Worm (Caenorhabditis elegans) whole organism, late embryonic: Measurements from ENCODE around the gene F55F10.3.
"Not testable (repeated sequence)": the region's sequence is repeated elsewhere in the genome, so short reads cannot be mapped to it uniquely, and the experiment has no call there.

Source experiments
- C08G9.2 ChIP-seq: sonication (generic microtip); optimal IDR thresholded peaks from 2 replicates; lab custom pipeline; 2016; ENCODE audit warnings: mild to moderate bottlenecking, missing genetic modification characterization, moderate library complexity, missing compliant biosample characterization
- F13H6.1 ChIP-seq: sonication (generic microtip); optimal IDR thresholded peaks from 2 replicates; lab custom pipeline; 2016; ENCODE audit warnings: missing genetic modification characterization, missing compliant biosample characterization
- K02D7.2 ChIP-seq: sonication (generic microtip); optimal IDR thresholded peaks from 2 replicates; lab custom pipeline; 2017; ENCODE audit warnings: mild to moderate bottlenecking, missing genetic modification characterization, missing compliant biosample characterization
- K09A11.1 ChIP-seq: sonication (generic microtip); optimal IDR thresholded peaks from 2 replicates; lab custom pipeline; 2017; ENCODE audit warnings: antibody characterized with exemption, mild to moderate bottlenecking, missing genetic modification characterization, missing compliant biosample characterization; ENCODE audit not compliant: insufficient read depth
- T23F11.4 ChIP-seq: fragments of 200-800 bp; sonication (Bioruptor generic); optimal IDR thresholded peaks from 2 replicates; lab custom pipeline; 2018; ENCODE audit warnings: mild to moderate bottlenecking, missing genetic modification characterization, missing compliant biosample characterization
- Y22D7AL.16 ChIP-seq: sonication (generic microtip); optimal IDR thresholded peaks from 2 replicates; lab custom pipeline; 2016; ENCODE audit warnings: missing genetic modification characterization, missing compliant biosample characterization
- ceh-19 ChIP-seq: fragments of 200-800 bp; sonication (Bioruptor generic); optimal IDR thresholded peaks from 2 replicates; lab custom pipeline; 2018; ENCODE audit warnings: mild to moderate bottlenecking, missing genetic modification characterization, missing compliant biosample characterization
- ceh-2 ChIP-seq: sonication (generic microtip); optimal IDR thresholded peaks from 2 replicates; lab custom pipeline; 2016; ENCODE audit warnings: missing genotype, missing genetic modification characterization, missing compliant biosample characterization
- ceh-22 ChIP-seq: sonication (generic microtip); optimal IDR thresholded peaks from 2 replicates; lab custom pipeline; 2017; ENCODE audit warnings: missing biosample characterization, missing genetic modification characterization
- ceh-31 ChIP-seq: sonication (generic microtip); optimal IDR thresholded peaks from 2 replicates; lab custom pipeline; 2016; ENCODE audit warnings: missing genetic modification characterization, missing compliant biosample characterization
- ceh-34 ChIP-seq: sonication (generic microtip); optimal IDR thresholded peaks from 2 replicates; lab custom pipeline; 2016; ENCODE audit warnings: mild to moderate bottlenecking, missing genetic modification characterization, missing compliant biosample characterization
- ceh-45 ChIP-seq: fragments of 200-800 bp; sonication (Bioruptor generic); IDR thresholded peaks from 2 replicates; pipeline ENCODE4 v1.3.6; 2022; ENCODE audit warnings: missing genetic modification reagents, missing genetic modification characterization, missing compliant biosample characterization
- ceh-6 ChIP-seq: fragments of 200-800 bp; sonication (Bioruptor generic); optimal IDR thresholded peaks from 2 replicates; lab custom pipeline; 2018; ENCODE audit warnings: mild to moderate bottlenecking, missing genetic modification characterization, missing compliant biosample characterization
- che-1 ChIP-seq: sonication (generic microtip); optimal IDR thresholded peaks from 2 replicates; lab custom pipeline; 2016; ENCODE audit warnings: mild to moderate bottlenecking, missing genetic modification characterization, missing compliant biosample characterization
- dve-1 ChIP-seq: sonication (generic microtip); optimal IDR thresholded peaks from 2 replicates; lab custom pipeline; 2017; ENCODE audit warnings: antibody characterized with exemption, mild to moderate bottlenecking, missing genetic modification characterization, missing compliant biosample characterization
- elt-2 ChIP-seq: sonication (generic microtip); optimal IDR thresholded peaks from 2 replicates; lab custom pipeline; 2016; ENCODE audit warnings: missing genetic modification reagents, missing genetic modification characterization, missing compliant biosample characterization
- elt-4 ChIP-seq: sonication (generic microtip); optimal IDR thresholded peaks from 2 replicates; lab custom pipeline; 2016; ENCODE audit warnings: missing genetic modification characterization, missing compliant biosample characterization
- ets-4 ChIP-seq: sonication (generic microtip); optimal IDR thresholded peaks from 2 replicates; lab custom pipeline; 2016; ENCODE audit warnings: missing genetic modification characterization, missing compliant biosample characterization
- fkh-10 ChIP-seq: fragments of 150-350 bp; optimal IDR thresholded peaks from 2 replicates; lab custom pipeline; 2014; ENCODE audit warnings: missing biosample characterization, missing genetic modification reagents, missing genetic modification characterization
- gmeb-2 ChIP-seq: sonication (generic microtip); optimal IDR thresholded peaks from 2 replicates; lab custom pipeline; 2016; ENCODE audit warnings: missing genetic modification characterization, inconsistent platforms, missing compliant biosample characterization
- hlh-30 ChIP-seq: sonication (generic microtip); optimal IDR thresholded peaks from 2 replicates; lab custom pipeline; 2017; ENCODE audit warnings: antibody characterized with exemption, missing genetic modification characterization, missing compliant biosample characterization; ENCODE audit not compliant: insufficient read depth
- lim-6 ChIP-seq: sonication (generic microtip); optimal IDR thresholded peaks from 2 replicates; lab custom pipeline; 2016; ENCODE audit warnings: missing genetic modification characterization, missing compliant biosample characterization
- nfya-1 ChIP-seq: sonication (generic microtip); optimal IDR thresholded peaks from 2 replicates; lab custom pipeline; 2017; ENCODE audit warnings: missing genetic modification characterization, mild to moderate bottlenecking, missing compliant biosample characterization, antibody characterized with exemption, moderate library complexity
- nhr-11 ChIP-seq: fragments of 150-350 bp; optimal IDR thresholded peaks from 2 replicates; lab custom pipeline; 2014; ENCODE audit warnings: missing biosample characterization, missing genetic modification characterization
- odd-2 ChIP-seq: sonication (generic microtip); optimal IDR thresholded peaks from 2 replicates; lab custom pipeline; 2017; ENCODE audit warnings: antibody characterized with exemption, mild to moderate bottlenecking, missing genetic modification characterization, missing compliant biosample characterization
- pax-1 ChIP-seq: fragments of 150-350 bp; optimal IDR thresholded peaks from 2 replicates; lab custom pipeline; 2014; ENCODE audit warnings: missing biosample characterization, missing genetic modification characterization
- pha-4 ChIP-seq: fragments of 150-350 bp; optimal IDR thresholded peaks from 2 replicates; lab custom pipeline; 2018; ENCODE audit warnings: missing biosample characterization, missing genetic modification reagents, missing genetic modification characterization
- pros-1 ChIP-seq: fragments of 150-350 bp; optimal IDR thresholded peaks from 2 replicates; lab custom pipeline; 2014; ENCODE audit warnings: missing biosample characterization, missing genetic modification reagents, missing genetic modification characterization
- sdc-2 ChIP-seq: sonication (generic microtip); optimal IDR thresholded peaks from 2 replicates; lab custom pipeline; 2016; ENCODE audit warnings: missing genotype, missing genetic modification characterization, missing compliant biosample characterization
- sox-4 ChIP-seq: sonication (generic microtip); optimal IDR thresholded peaks from 2 replicates; lab custom pipeline; 2017; ENCODE audit warnings: mild to moderate bottlenecking, missing genetic modification characterization, inconsistent platforms, missing compliant biosample characterization
- syd-9 ChIP-seq: sonication (generic microtip); optimal IDR thresholded peaks from 2 replicates; lab custom pipeline; 2016; ENCODE audit warnings: mild to moderate bottlenecking, missing genetic modification characterization, moderate library complexity, missing compliant biosample characterization
- tbx-2 ChIP-seq: sonication (generic microtip); optimal IDR thresholded peaks from 2 replicates; lab custom pipeline; 2016; ENCODE audit warnings: missing genetic modification characterization, missing compliant biosample characterization
- tbx-7 ChIP-seq: sonication (generic microtip); optimal IDR thresholded peaks from 2 replicates; lab custom pipeline; 2016; ENCODE audit warnings: missing genotype, missing genetic modification characterization, missing compliant biosample characterization
- ttx-3 ChIP-seq: sonication (generic microtip); optimal IDR thresholded peaks from 2 replicates; lab custom pipeline; 2016; ENCODE audit warnings: missing genetic modification reagents, missing genetic modification characterization, missing compliant biosample characterization
- zip-5 ChIP-seq: sonication (generic microtip); optimal IDR thresholded peaks from 2 replicates; lab custom pipeline; 2016; ENCODE audit warnings: missing genetic modification characterization, missing compliant biosample characterization

The F55F10.3 gene

ce11 chrIV:4346512-4346911 lies 13.2 kb upstream of the F55F10.3 start, which contains the start of gene oac-52:
oac-52 (minus strand) TSS chrIV:4346612.
- TF ChIP-seq K02D7.2 (tag; lab: Kevin White, UChicago) (no peak), C08G9.2 (tag; lab: Kevin White, UChicago) (no peak), tbx-2 (tag; lab: Kevin White, UChicago) (no peak), sox-4 (tag; lab: Kevin White, UChicago) (no peak), pha-4 (tag; lab: Kevin White, UChicago) (no peak), pax-1 (tag; lab: Kevin White, UChicago) (no peak), pros-1 (tag; lab: Kevin White, UChicago) (no peak), elt-2 (tag; lab: Kevin White, UChicago) (no peak), dve-1 (tag; lab: Kevin White, UChicago) (no peak)

DNA sequence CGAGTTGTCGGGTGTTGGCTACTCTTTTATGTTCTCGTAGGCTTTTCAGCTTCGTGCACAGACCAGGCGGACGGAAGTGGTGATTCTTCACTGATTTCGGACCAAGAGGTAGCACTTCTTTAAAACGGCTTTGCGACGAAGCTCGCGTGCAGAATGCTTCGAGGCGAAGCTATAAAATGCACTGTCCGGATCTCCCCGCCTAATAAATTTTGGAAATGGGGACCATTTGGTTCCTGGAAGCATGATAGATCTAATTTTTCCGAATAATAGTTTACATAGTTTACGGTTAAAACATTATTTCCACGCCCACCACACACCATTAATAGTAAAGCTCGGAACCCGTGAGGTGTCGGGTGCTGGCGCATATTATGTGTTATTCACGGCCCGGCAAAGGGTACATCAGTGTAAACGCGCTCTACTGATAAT lies 12.2 kb upstream of the F55F10.3 start:
- TF ChIP-seq ceh-19 (no peak), ceh-45 (no peak), nfya-1 (tag; lab: Kevin White, UChicago) (no peak), hlh-30 (no peak), T23F11.4 (GFP tag; lab: Kevin White, UChicago) (no peak), lim-6 (no peak), che-1 (tag; lab: Kevin White, UChicago) (no peak), sdc-2 (tag; lab: Kevin White, UChicago) (no peak), ets-4 (tag; lab: Kevin White, UChicago) (no peak), ceh-31 (tag; lab: Kevin White, UChicago) (no peak), fkh-10 (GFP tag; lab: Kevin White, UChicago) (no peak), odd-2 (tag; lab: Kevin White, UChicago) (no peak), F13H6.1 (tag; lab: Kevin White, UChicago) (no peak), dve-1 (tag; lab: Kevin White, UChicago) (no peak), ceh-22 (tag; lab: Kevin White, UChicago) (no peak), ceh-6 (no peak), nhr-11 (no peak), ceh-2 (tag; lab: Kevin White, UChicago) (no peak), pha-4 (tag; lab: Kevin White, UChicago) (no peak), syd-9 (tag; lab: Kevin White, UChicago) (no peak)

ce11 chrIV:4348146-4348545 lies 11.6 kb upstream of the F55F10.3 start, which contains the start of gene W03B1.5:
W03B1.5 (plus strand) TSS chrIV:4348446.
- not testable (repeated sequence) for TF ChIP-seq Y22D7AL.16, ttx-3, tbx-7 (tag; lab: Kevin White, UChicago)

ce11 chrIV:4356879-4357278 lies 2.9 kb upstream of the F55F10.3 start, which contains the start of gene W03B1.9:
W03B1.9 (minus strand) TSS chrIV:4356979.
- TF ChIP-seq zip-5 (tag; lab: Kevin White, UChicago) (no peak), tbx-7 (tag; lab: Kevin White, UChicago) (no peak), ceh-34 (no peak), elt-4 (tag; lab: Kevin White, UChicago) (no peak)
- TF ChIP-seq, all 69 proteins: peak for 0

DNA sequence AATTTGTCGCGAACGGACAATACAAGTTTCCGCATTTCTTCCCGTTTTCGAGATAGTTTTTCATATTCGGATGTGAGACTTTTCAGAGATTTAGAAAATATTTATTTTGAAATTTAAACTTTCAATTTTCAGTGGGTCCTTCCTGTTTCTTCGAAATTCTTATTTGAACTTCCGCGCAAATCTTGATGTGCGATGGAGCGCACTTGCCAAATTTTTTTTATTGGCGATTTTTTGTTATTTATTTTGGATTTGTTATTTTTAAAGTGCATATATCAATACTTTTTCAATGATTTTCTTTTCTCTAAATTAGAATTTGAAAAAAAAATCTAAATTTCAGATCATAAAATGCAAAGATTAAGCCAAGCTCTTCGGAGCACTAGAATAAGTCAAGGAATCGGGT lies 2.5 kb upstream of the F55F10.3 start, which contains the start of gene sars-2:
Gene sars-2 (plus strand): TSS at position 341 of the 400 bp plus-strand sequence.
- TF ChIP-seq pros-1 (tag; lab: Kevin White, UChicago) (no peak), ceh-45 (no peak), ttx-3 (tag; lab: Kevin White, UChicago) (no peak), gmeb-2 (tag; lab: Kevin White, UChicago) (no peak), sox-4 (tag; lab: Kevin White, UChicago) (no peak), tbx-7 (tag; lab: Kevin White, UChicago) (no peak), K09A11.1 (tag; lab: Kevin White, UChicago) (no peak), sdc-2 (tag; lab: Kevin White, UChicago) (no peak)
